Fruit fly (Drosophila melanogaster): ENCODE results near the gene CG31693.

The CG31693 gene

DNA sequence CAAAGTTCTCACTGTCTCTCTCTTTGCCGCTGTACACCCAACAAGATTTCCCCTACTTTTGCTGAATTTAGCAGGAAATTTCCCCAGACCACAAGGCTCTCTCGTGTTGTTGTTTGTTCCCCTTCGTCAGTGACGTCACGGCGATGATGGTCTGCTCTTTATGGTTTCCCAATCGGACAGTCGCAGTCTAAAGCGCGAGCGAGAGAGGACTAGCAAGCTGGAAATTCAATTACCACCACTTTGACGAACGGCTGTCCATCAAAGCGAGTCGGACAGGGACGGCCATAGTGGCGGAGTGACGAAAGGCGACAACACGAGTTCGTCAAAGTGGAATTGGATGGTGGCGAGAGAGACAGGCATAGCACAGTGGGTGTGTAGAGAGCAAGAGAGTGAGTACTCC is 9.4 kb downstream of the CG31693 start (continued):
- TF ChIP-seq gcm (GFP tag; optimal IDR thresholded peaks at IDR 0.05) (peak; percentile 72), Ssrp (tag; optimal IDR thresholded peaks at IDR 0.05) (no peak), Dll (GFP tag; IDR thresholded peaks at IDR 0.05; ENCODE audit: partially characterized antibody) (peak; percentile 48; the same call in 2 of the 4 replicates), Dek (tag; optimal IDR thresholded peaks at IDR 0.05) (no peak), CG17612 (GFP tag; IDR thresholded peaks at IDR 0.05) (no peak; the same call in 1 of the 2 replicates), CG11085 (GFP tag; IDR thresholded peaks at IDR 0.05) (no peak), Side (GFP tag; optimal IDR thresholded peaks at IDR 0.05) (peak; percentile 43), CG10209 (GFP tag; optimal IDR thresholded peaks at IDR 0.05) (peak; percentile 35), rib (GFP tag; IDR thresholded peaks at IDR 0.05) (peak; percentile 64; the same call in 1 of the 2 replicates), CG9932 (GFP tag; IDR thresholded peaks at IDR 0.05) (peak; percentile 13; the same call in 1 of the 2 replicates), dm (GFP tag; optimal IDR thresholded peaks at IDR 0.05) (peak; percentile 13), CG6272 (GFP tag; IDR thresholded peaks at IDR 0.05) (no peak; the same call in 1 of the 2 replicates), CG10321 (GFP tag; IDR thresholded peaks at IDR 0.05) (peak; percentile 100), HmgD (GFP tag; optimal IDR thresholded peaks at IDR 0.05) (peak; percentile 90), bigmax (GFP tag; optimal IDR thresholded peaks at IDR 0.05) (no peak), chn (GFP tag; optimal IDR thresholded peaks at IDR 0.05) (peak; percentile 50), az2 (GFP tag; optimal IDR thresholded peaks at IDR 0.05) (peak; percentile 3), Dip2 (GFP tag; IDR thresholded peaks at IDR 0.05) (no peak), ewg (GFP tag; optimal IDR thresholded peaks at IDR 0.05) (peak; percentile 88), Abd-B (GFP tag; optimal IDR thresholded peaks at IDR 0.05) (peak; percentile 81), CG13287 (GFP tag; IDR thresholded peaks at IDR 0.05; ENCODE audit: partially characterized antibody) (peak; percentile 61), pfk (GFP tag; optimal IDR thresholded peaks at IDR 0.05) (peak; percentile 86), slbo (GFP tag; IDR thresholded peaks at IDR 0.05) (peak; percentile 64), Atf6 (GFP tag; IDR thresholded peaks at IDR 0.05) (0 out of 2 replicates have a peak, but pooled peaks have one; percentile 29), CG12744 (GFP tag; optimal IDR thresholded peaks at IDR 0.05) (peak; percentile 2), bbx (GFP tag; IDR thresholded peaks at IDR 0.05; ENCODE audit: partially characterized antibody) (peak; percentile 44; the same call in 1 of the 2 replicates), ato (GFP tag; IDR thresholded peaks at IDR 0.05; ENCODE audit: partially characterized antibody) (peak; percentile 63; the same call in 1 of the 2 replicates), D (optimal IDR thresholded peaks at IDR 0.05) (peak; percentile 93), D (GFP tag; optimal IDR thresholded peaks at IDR 0.05) (no peak), CG10543 (GFP tag; optimal IDR thresholded peaks at IDR 0.05) (peak; percentile 47), gsb-n (tag; optimal IDR thresholded peaks at IDR 0.05) (peak; percentile 52), sr (GFP tag; IDR thresholded peaks at IDR 0.05) (peak; percentile 79; the same call in 2 of the 3 replicates), CG10654 (GFP tag; optimal IDR thresholded peaks at IDR 0.05) (no peak), mirr (GFP tag; optimal IDR thresholded peaks at IDR 0.05) (peak; percentile 39), CG1603 (tag; optimal IDR thresholded peaks at IDR 0.05) (peak; percentile 35), CG14860 (GFP tag; IDR thresholded peaks at IDR 0.05; ENCODE audit: partially characterized antibody) (peak; percentile 32; the same call in 1 of the 3 replicates), btn (GFP tag; optimal IDR thresholded peaks at IDR 0.05) (no peak), nerfin-1 (tag; optimal IDR thresholded peaks at IDR 0.05) (peak; percentile 23), kni (GFP tag; optimal IDR thresholded peaks at IDR 0.05) (peak; percentile 66), Hmr (GFP tag; optimal IDR thresholded peaks at IDR 0.05) (peak; percentile 10), Opbp (GFP tag; IDR thresholded peaks at IDR 0.05; ENCODE audit: partially characterized antibody) (peak; percentile 64; the same call in 2 of the 3 replicates), nerfin-2 (GFP tag; IDR thresholded peaks at IDR 0.05; ENCODE audit: partially characterized antibody) (peak; percentile 31; the same call in 1 of the 2 replicates), Nf-YC (tag; optimal IDR thresholded peaks at IDR 0.05) (peak; percentile 99), CG12071 (GFP tag; optimal IDR thresholded peaks at IDR 0.05) (peak; percentile 14), Nf-YB (GFP tag; optimal IDR thresholded peaks at IDR 0.05) (peak; percentile 99), peb (GFP tag; IDR thresholded peaks at IDR 0.05) (0 out of 2 replicates have a peak, but pooled peaks have one; percentile 22), CG16815 (GFP tag; optimal IDR thresholded peaks at IDR 0.05) (no peak), E2f1 (GFP tag; IDR thresholded peaks at IDR 0.05) (no peak), Bgb (GFP tag; IDR thresholded peaks at IDR 0.05; ENCODE audit: partially characterized antibody) (peak; percentile 79)

All from whole organism, embryonic.